Fruit fly (Drosophila melanogaster) whole organism, prepupa: ENCODE measurements around the gene net.

Source experiments
- Blimp-1 ChIP-seq: fragments of 200-800 bp; sonication (Bioruptor generic); optimal IDR thresholded peaks from 3 replicates; lab custom pipeline; 2017; ENCODE audit warnings: missing biosample characterization, missing genetic modification characterization, mild to moderate bottlenecking, moderate library complexity, missing genetic modification reagents
- CG10631 ChIP-seq: fragments of 200-800 bp; sonication (Bioruptor generic); optimal IDR thresholded peaks from 2 replicates; lab custom pipeline; 2016; ENCODE audit warnings: missing biosample characterization, missing genetic modification characterization
- CG10669 ChIP-seq: fragments of 200-800 bp; sonication (Bioruptor generic); optimal IDR thresholded peaks from 3 replicates; lab custom pipeline; 2018; ENCODE audit warnings: missing biosample characterization, mild to moderate bottlenecking, missing genetic modification characterization, moderate library complexity
- CG11902 ChIP-seq: fragments of 200-800 bp; sonication (Bioruptor generic); optimal IDR thresholded peaks from 3 replicates; lab custom pipeline; 2016; ENCODE audit warnings: missing biosample characterization, missing genetic modification characterization
- CG15336 ChIP-seq: fragments of 200-800 bp; sonication (Bioruptor generic); IDR thresholded peaks from 2 replicates; pipeline ENCODE4 v1.3.6; 2022; ENCODE audit warnings: missing biosample characterization, missing genetic modification characterization
- CG1621 ChIP-seq: fragments of 200-800 bp; sonication (Bioruptor generic); optimal IDR thresholded peaks from 3 replicates; lab custom pipeline; 2018; ENCODE audit warnings: missing biosample characterization, mild to moderate bottlenecking, missing genetic modification characterization
- CG16779 ChIP-seq: fragments of 200-800 bp; sonication (Bioruptor generic); optimal IDR thresholded peaks from 3 replicates; lab custom pipeline; 2017; ENCODE audit warnings: missing biosample characterization, mild to moderate bottlenecking, missing genetic modification characterization
- CG31627 ChIP-seq: fragments of 200-800 bp; sonication (Bioruptor generic); optimal IDR thresholded peaks from 3 replicates; lab custom pipeline; 2016; ENCODE audit warnings: missing biosample characterization, missing genetic modification characterization
- CG32006 ChIP-seq: fragments of 200-800 bp; sonication (Bioruptor generic); optimal IDR thresholded peaks from 3 replicates; lab custom pipeline; 2017; ENCODE audit warnings: missing biosample characterization, mild to moderate bottlenecking, missing genetic modification characterization
- CG34406 ChIP-seq: fragments of 200-800 bp; sonication (Bioruptor generic); optimal IDR thresholded peaks from 3 replicates; lab custom pipeline; 2016; ENCODE audit warnings: missing biosample characterization, missing genetic modification characterization
- CG3919 ChIP-seq: fragments of 200-800 bp; sonication (Bioruptor generic); optimal IDR thresholded peaks from 3 replicates; lab custom pipeline; 2016; ENCODE audit warnings: missing biosample characterization, missing genetic modification characterization
- CG6276 ChIP-seq: fragments of 200-800 bp; sonication (Bioruptor generic); optimal IDR thresholded peaks from 2 replicates; lab custom pipeline; 2017; ENCODE audit warnings: missing biosample characterization, mild to moderate bottlenecking, missing genetic modification characterization
- CG6792 ChIP-seq: fragments of 200-800 bp; sonication (Bioruptor generic); optimal IDR thresholded peaks from 3 replicates; lab custom pipeline; 2016; ENCODE audit warnings: missing biosample characterization, missing genetic modification characterization
- CG6808 ChIP-seq: fragments of 200-800 bp; sonication (Bioruptor generic); optimal IDR thresholded peaks from 3 replicates; lab custom pipeline; 2017; ENCODE audit warnings: missing biosample characterization, missing genetic modification characterization, mild to moderate bottlenecking, moderate library complexity, missing genetic modification reagents
- CG7368 ChIP-seq: fragments of 200-800 bp; sonication (Bioruptor generic); optimal IDR thresholded peaks from 3 replicates; lab custom pipeline; 2016; ENCODE audit warnings: missing biosample characterization, missing genetic modification characterization
- CG8119 ChIP-seq: fragments of 200-800 bp; sonication (Bioruptor generic); IDR thresholded peaks from 3 replicates; pipeline ENCODE4 v1.3.6; 2022; ENCODE audit warnings: missing biosample characterization, missing genetic modification characterization
- CG8632 ChIP-seq: fragments of 200-800 bp; sonication (Bioruptor generic); optimal IDR thresholded peaks from 3 replicates; lab custom pipeline; 2016; ENCODE audit warnings: missing biosample characterization, missing genetic modification characterization
- CG9139 ChIP-seq: fragments of 200-800 bp; sonication (Bioruptor generic); optimal IDR thresholded peaks from 3 replicates; lab custom pipeline; 2017; ENCODE audit warnings: missing biosample characterization, mild to moderate bottlenecking, missing genetic modification characterization
- Eip75B ChIP-seq: fragments of 200-800 bp; sonication (Bioruptor generic); optimal IDR thresholded peaks from 3 replicates; lab custom pipeline; 2016; ENCODE audit warnings: missing biosample characterization, missing genetic modification characterization
- Eip78C ChIP-seq: fragments of 200-800 bp; sonication (Bioruptor generic); peaks from one replicate; lab custom pipeline; 2016; ENCODE audit warnings: missing biosample characterization, missing genetic modification characterization
- Ets21C ChIP-seq: fragments of 200-800 bp; sonication (Bioruptor generic); optimal IDR thresholded peaks from 3 replicates; lab custom pipeline; 2016; ENCODE audit warnings: missing biosample characterization, missing genetic modification characterization
- Ets96B ChIP-seq: fragments of 200-800 bp; optimal IDR thresholded peaks from 2 replicates; lab custom pipeline; 2019; ENCODE audit warnings: missing biosample characterization, mild to moderate bottlenecking, missing genetic modification characterization, moderate library complexity
- Hr38 ChIP-seq: sonication (Bioruptor generic); optimal IDR thresholded peaks from 2 replicates; lab custom pipeline; 2016; ENCODE audit warnings: missing biosample characterization, missing genetic modification characterization
- Hr39 ChIP-seq: fragments of 200-800 bp; sonication (Bioruptor generic); optimal IDR thresholded peaks from 2 replicates; lab custom pipeline; 2016; ENCODE audit warnings: missing biosample characterization, missing genetic modification characterization
- Hr4 ChIP-seq: fragments of 200-800 bp; sonication (Bioruptor generic); optimal IDR thresholded peaks from 3 replicates; lab custom pipeline; 2016; ENCODE audit warnings: missing biosample characterization, missing genetic modification characterization
- Lpt ChIP-seq: fragments of 200-800 bp; sonication (Bioruptor generic); optimal IDR thresholded peaks from 3 replicates; lab custom pipeline; 2016; ENCODE audit warnings: missing biosample characterization, missing genetic modification characterization
- Met ChIP-seq: fragments of 200-800 bp; sonication (Bioruptor generic); optimal IDR thresholded peaks from 3 replicates; lab custom pipeline; 2016; ENCODE audit warnings: missing biosample characterization, missing genetic modification characterization
- Sox102F ChIP-seq: fragments of 200-800 bp; sonication (Bioruptor generic); optimal IDR thresholded peaks from 2 replicates; lab custom pipeline; 2016; ENCODE audit warnings: missing biosample characterization, mild to moderate bottlenecking, missing genetic modification characterization
- Sox14 ChIP-seq: fragments of 200-800 bp; sonication (Bioruptor generic); optimal IDR thresholded peaks from 3 replicates; lab custom pipeline; 2016; ENCODE audit warnings: missing biosample characterization, missing genetic modification characterization
- achi ChIP-seq: fragments of 200-800 bp; sonication (Bioruptor generic); optimal IDR thresholded peaks from 3 replicates; lab custom pipeline; 2016; ENCODE audit warnings: missing biosample characterization, missing genetic modification characterization
- acj6 ChIP-seq: fragments of 200-800 bp; sonication (Bioruptor generic); optimal IDR thresholded peaks from 3 replicates; lab custom pipeline; 2016; ENCODE audit warnings: missing biosample characterization, missing genetic modification characterization
- cyc ChIP-seq: fragments of 200-800 bp; sonication (Bioruptor generic); optimal IDR thresholded peaks from 3 replicates; lab custom pipeline; 2016; ENCODE audit warnings: missing biosample characterization, missing genetic modification characterization
- eg ChIP-seq: fragments of 200-800 bp; sonication (Bioruptor generic); IDR thresholded peaks from 3 replicates; pipeline ENCODE4 v1.3.6; 2022; ENCODE audit warnings: missing biosample characterization, missing genetic modification characterization
- fkh ChIP-seq: fragments of 200-800 bp; sonication (Bioruptor generic); optimal IDR thresholded peaks from 3 replicates; lab custom pipeline; 2017; ENCODE audit warnings: missing biosample characterization, mild to moderate bottlenecking, missing genetic modification characterization, moderate library complexity
- lz ChIP-seq: fragments of 200-800 bp; sonication (Bioruptor generic); optimal IDR thresholded peaks from 3 replicates; lab custom pipeline; 2016; ENCODE audit warnings: missing biosample characterization, missing genetic modification characterization
- net ChIP-seq: fragments of 200-800 bp; sonication (Bioruptor generic); optimal IDR thresholded peaks from 3 replicates; lab custom pipeline; 2016; ENCODE audit warnings: missing biosample characterization, missing genetic modification characterization
- spab ChIP-seq: fragments of 200-800 bp; sonication (Bioruptor generic); optimal IDR thresholded peaks from 2 replicates; lab custom pipeline; 2017; ENCODE audit warnings: missing biosample characterization, mild to moderate bottlenecking, missing genetic modification characterization, missing genetic modification reagents
- ss ChIP-seq, 2 experiments: fragments of 200-800 bp; sonication (Bioruptor generic); optimal IDR thresholded peaks; 2 replicates in 1 of 2; 3 replicates in 1 of 2; lab custom pipeline; 2017 to 2018; ENCODE audit warnings: mild to moderate bottlenecking in 2 of 2, missing biosample characterization in 2 of 2, missing genetic modification characterization in 2 of 2, moderate library complexity in 1 of 2
- svp ChIP-seq: fragments of 200-800 bp; sonication (Bioruptor generic); peaks from one replicate; lab custom pipeline; 2016; ENCODE audit warnings: missing biosample characterization, missing genetic modification characterization
- topi ChIP-seq: fragments of 200-800 bp; sonication (Bioruptor generic); optimal IDR thresholded peaks from 3 replicates; lab custom pipeline; 2016; ENCODE audit warnings: missing biosample characterization, missing genetic modification characterization
- vri ChIP-seq: fragments of 200-800 bp; sonication (Bioruptor generic); optimal IDR thresholded peaks from 3 replicates; lab custom pipeline; 2016; ENCODE audit warnings: missing biosample characterization, mild to moderate bottlenecking, missing genetic modification characterization

Gene net

dm6 chr2L:128977-129941 is 42.1 kb upstream of the net start (continued):
- TF ChIP-seq CG6276 (peak; percentile 65), CG8632 (no peak), CG7368 (GFP tag; lab: Kevin White, UChicago) (no peak), Ets96B (tag; lab: Kevin White, UChicago) (peak; percentile 18), acj6 (GFP tag; lab: Kevin White, UChicago) (no peak), Hr39 (no peak), Hr4 (GFP tag; lab: Kevin White, UChicago) (no peak), CG3919 (GFP tag; lab: Kevin White, UChicago) (peak; percentile 47), vri (GFP tag; lab: Kevin White, UChicago) (peak; percentile 75), Met (peak; percentile 47), Eip75B (GFP tag; lab: Kevin White, UChicago) (peak; percentile 37), Hr38 (no peak), Sox102F (GFP tag; lab: Kevin White, UChicago) (peak; percentile 87), CG8119 (peak; percentile 66), CG10669 (GFP tag; lab: Kevin White, UChicago) (no peak), CG16779 (tag; lab: Kevin White, UChicago) (peak; percentile 80), CG10631 (no peak), spab (peak; percentile 12), Sox14 (GFP tag; lab: Kevin White, UChicago) (peak; percentile 96), CG11902 (GFP tag; lab: Kevin White, UChicago) (no peak), cyc (peak; percentile 11), CG31627 (GFP tag; lab: Kevin White, UChicago) (no peak), CG6808 (GFP tag; lab: Kevin White, UChicago) (peak; percentile 57), CG1621 (tag; lab: Kevin White, UChicago) (peak; percentile 40), topi (GFP tag; lab: Kevin White, UChicago) (peak; percentile 49), ss (GFP tag; optimal IDR thresholded peaks at IDR 0.05; lab: Kevin White, UChicago) (peak; percentile 19 to 50), Blimp-1 (peak; percentile 8), Ets21C (no peak), net (GFP tag; lab: Kevin White, UChicago) (peak; percentile 85), CG6792 (GFP tag; lab: Kevin White, UChicago) (peak; percentile 6), Eip78C (GFP tag; lab: Kevin White, UChicago) (peak; percentile 83)

dm6 chr2L:128296-128715 is 41.1 kb upstream of the net start:
- TF ChIP-seq Lpt (GFP tag; lab: Kevin White, UChicago) (no peak), cyc (no peak), Blimp-1 (no peak), lz (GFP tag; lab: Kevin White, UChicago) (no peak), svp (peak; percentile 16), Hr38 (no peak), CG32006 (no peak), CG6792 (GFP tag; lab: Kevin White, UChicago) (no peak), eg (GFP tag; lab: Robert Waterston, UW) (peak; percentile 18; the same call in 1 of the 3 replicates), CG8119 (0 out of 3 replicates have a peak, but pooled peaks have one; percentile 14), achi (GFP tag; lab: Kevin White, UChicago) (no peak), CG34406 (GFP tag; lab: Kevin White, UChicago) (no peak), CG6808 (GFP tag; lab: Kevin White, UChicago) (peak; percentile 35), Eip78C (GFP tag; lab: Kevin White, UChicago) (peak; percentile 76), CG1621 (tag; lab: Kevin White, UChicago) (peak; percentile 89), CG11902 (GFP tag; lab: Kevin White, UChicago) (no peak), CG9139 (GFP tag; lab: Kevin White, UChicago) (peak; percentile 37), CG15336 (no peak), Sox14 (GFP tag; lab: Kevin White, UChicago) (peak; percentile 85), spab (peak; percentile 5), ss (GFP tag; optimal IDR thresholded peaks at IDR 0.05; lab: Kevin White, UChicago) (peak in 1 of 2 experiments; percentile 62), fkh (peak; percentile 72)
